Fruit fly (Drosophila melanogaster) whole organism, embryonic: ENCODE measurements around the gene kri.

ENCODE experiments used
- Atf6 ChIP-seq: fragments of 200-800 bp; sonication (Bioruptor generic); IDR thresholded peaks from 2 replicates; pipeline ENCODE4 v1.3.6; 2022; ENCODE audit warnings: missing biosample characterization, missing genetic modification characterization
- Blimp-1 ChIP-seq: fragments of 200-800 bp; sonication (Bioruptor generic); optimal IDR thresholded peaks from 3 replicates; lab custom pipeline; 2018; ENCODE audit warnings: missing biosample characterization, missing genetic modification characterization, mild to moderate bottlenecking, moderate library complexity, missing genetic modification reagents
- CG10209 ChIP-seq: fragments of 200-800 bp; sonication (Bioruptor generic); optimal IDR thresholded peaks from 3 replicates; lab custom pipeline; 2017; ENCODE audit warnings: missing biosample characterization, mild to moderate bottlenecking, missing genetic modification characterization, missing genetic modification reagents
- CG10274 ChIP-seq: fragments of 200-800 bp; sonication (Bioruptor generic); optimal IDR thresholded peaks from 3 replicates; lab custom pipeline; 2017; ENCODE audit warnings: missing biosample characterization, mild to moderate bottlenecking, missing genetic modification characterization
- CG10979 ChIP-seq: fragments of 200-800 bp; sonication (Bioruptor generic); optimal IDR thresholded peaks from 2 replicates; lab custom pipeline; 2018; ENCODE audit warnings: missing biosample characterization, mild to moderate bottlenecking, missing genetic modification characterization, moderate library complexity
- CG11560 ChIP-seq: fragments of 200-800 bp; sonication (Bioruptor generic); IDR thresholded peaks from 3 replicates; pipeline ENCODE4 v1.3.6; 2022; ENCODE audit warnings: missing biosample characterization, missing genetic modification characterization
- CG12155 ChIP-seq: fragments of 200-800 bp; sonication (Bioruptor generic); optimal IDR thresholded peaks from 3 replicates; lab custom pipeline; 2016; ENCODE audit warnings: missing biosample characterization, missing genetic modification characterization
- CG12659 ChIP-seq: fragments of 200-800 bp; sonication (Bioruptor generic); optimal IDR thresholded peaks from 3 replicates; lab custom pipeline; 2017; ENCODE audit warnings: mild to moderate bottlenecking, missing biosample characterization, missing genetic modification reagents, missing genetic modification characterization
- CG13287 ChIP-seq: fragments of 200-800 bp; sonication (Bioruptor generic); IDR thresholded peaks from 2 replicates; pipeline ENCODE4 v1.3.6; 2022; ENCODE audit warnings: missing biosample characterization, missing genetic modification characterization; ENCODE audit not compliant: partially characterized antibody
- CG13624 ChIP-seq: fragments of 200-800 bp; sonication (Bioruptor generic); optimal IDR thresholded peaks from 2 replicates; lab custom pipeline; 2016; ENCODE audit warnings: missing biosample characterization, missing genetic modification characterization
- CG16813 ChIP-seq: fragments of 200-800 bp; sonication (Bioruptor generic); IDR thresholded peaks from 3 replicates; pipeline ENCODE4 v1.3.6; 2022; ENCODE audit warnings: missing biosample characterization, missing genetic modification characterization; ENCODE audit not compliant: partially characterized antibody
- CG17829 ChIP-seq: fragments of 200-800 bp; optimal IDR thresholded peaks from 2 replicates; lab custom pipeline; 2019; ENCODE audit warnings: missing biosample characterization, mild to moderate bottlenecking, missing genetic modification characterization, moderate library complexity
- CG1792 ChIP-seq: fragments of 200-800 bp; sonication (Bioruptor generic); optimal IDR thresholded peaks from 2 replicates; lab custom pipeline; 2016; ENCODE audit warnings: missing biosample characterization, missing genetic modification characterization
- CG18599 ChIP-seq: fragments of 200-800 bp; sonication (Bioruptor generic); optimal IDR thresholded peaks from 3 replicates; lab custom pipeline; 2017; ENCODE audit warnings: missing biosample characterization, missing genetic modification characterization, mild to moderate bottlenecking, moderate library complexity, missing genetic modification reagents
- CG18619 ChIP-seq: fragments of 200-800 bp; sonication (Bioruptor generic); optimal IDR thresholded peaks from 3 replicates; lab custom pipeline; 2017; ENCODE audit warnings: missing biosample characterization, mild to moderate bottlenecking, missing genetic modification characterization
- CG31441 ChIP-seq: fragments of 200-800 bp; sonication (Bioruptor generic); IDR thresholded peaks from 2 replicates; pipeline ENCODE4 v1.3.6; 2022; ENCODE audit warnings: missing biosample characterization, missing genetic modification characterization
- CG34224 ChIP-seq: fragments of 200-800 bp; sonication (Bioruptor generic); IDR thresholded peaks from 3 replicates; pipeline ENCODE4 v1.3.6; 2022; ENCODE audit warnings: missing biosample characterization, missing genetic modification characterization; ENCODE audit not compliant: partially characterized antibody
- CG4282 ChIP-seq: fragments of 200-800 bp; sonication (Bioruptor generic); optimal IDR thresholded peaks from 2 replicates; lab custom pipeline; 2016; ENCODE audit warnings: missing biosample characterization, missing genetic modification characterization
- CG4820 ChIP-seq: fragments of 200-800 bp; sonication (Bioruptor generic); optimal IDR thresholded peaks from 3 replicates; lab custom pipeline; 2016; ENCODE audit warnings: missing biosample characterization, missing genetic modification characterization
- CG6272 ChIP-seq: fragments of 200-800 bp; sonication (Bioruptor generic); IDR thresholded peaks from 2 replicates; pipeline ENCODE4 v1.3.6; 2022; ENCODE audit warnings: missing biosample characterization, missing genetic modification characterization
- CG6791 ChIP-seq: fragments of 200-800 bp; sonication (Bioruptor generic); IDR thresholded peaks from 3 replicates; pipeline ENCODE4 v1.3.6; 2022; ENCODE audit warnings: missing biosample characterization, missing genetic modification characterization; ENCODE audit not compliant: partially characterized antibody
- CG8290 ChIP-seq, 3 experiments: fragments of 200-800 bp; sonication (Bioruptor generic); optimal IDR thresholded peaks; 2 replicates each; lab custom pipeline; 2016 to 2019; ENCODE audit warnings: missing biosample characterization in 3 of 3, missing genetic modification characterization in 3 of 3, mild to moderate bottlenecking in 2 of 3, moderate library complexity in 1 of 3
- CG8765 ChIP-seq: fragments of 200-800 bp; sonication (Bioruptor generic); IDR thresholded peaks from 2 replicates; pipeline ENCODE4 v1.3.6; 2022; ENCODE audit warnings: missing biosample characterization, missing genetic modification characterization
- CG8924 ChIP-seq: fragments of 200-800 bp; optimal IDR thresholded peaks from 3 replicates; lab custom pipeline; 2019; ENCODE audit warnings: missing biosample characterization, mild to moderate bottlenecking, missing genetic modification characterization, moderate library complexity
- CG9797 ChIP-seq: fragments of 200-800 bp; sonication (Bioruptor generic); optimal IDR thresholded peaks from 3 replicates; lab custom pipeline; 2018; ENCODE audit warnings: missing biosample characterization, mild to moderate bottlenecking, missing genetic modification characterization
- E2f1 ChIP-seq: fragments of 200-800 bp; sonication (Bioruptor generic); IDR thresholded peaks from 2 replicates; pipeline ENCODE4 v1.3.6; 2022; ENCODE audit warnings: missing biosample characterization, missing genetic modification characterization
- Gug ChIP-seq: fragments of 200-800 bp; sonication (Bioruptor generic); IDR thresholded peaks from 4 replicates; pipeline ENCODE4 v1.3.6; 2022; ENCODE audit warnings: missing biosample characterization, missing genetic modification characterization
- HLHmδ ChIP-seq: fragments of 200-800 bp; sonication (Bioruptor generic); optimal IDR thresholded peaks from 2 replicates; lab custom pipeline; 2018; ENCODE audit warnings: missing biosample characterization, mild to moderate bottlenecking, missing genetic modification characterization, moderate library complexity
- Lhr ChIP-seq: fragments of 200-800 bp; sonication (Bioruptor generic); optimal IDR thresholded peaks from 3 replicates; lab custom pipeline; 2017; ENCODE audit warnings: mild to moderate bottlenecking, missing biosample characterization, missing genetic modification reagents, missing genetic modification characterization
- MESR4 ChIP-seq: fragments of 200-800 bp; sonication (Bioruptor generic); optimal IDR thresholded peaks from 2 replicates; lab custom pipeline; 2018; ENCODE audit warnings: missing biosample characterization, mild to moderate bottlenecking, missing genetic modification characterization, moderate library complexity
- Med ChIP-seq: fragments of 200-800 bp; sonication (Bioruptor generic); peaks from one replicate; lab custom pipeline; 2016; ENCODE audit warnings: missing biosample characterization, missing genetic modification characterization, mild to moderate bottlenecking, inconsistent platforms, moderate library complexity
- NC2α ChIP-seq: fragments of 200-800 bp; sonication (Bioruptor generic); optimal IDR thresholded peaks from 2 replicates; lab custom pipeline; 2016; ENCODE audit warnings: missing biosample characterization, missing genetic modification characterization
- Nf-YC ChIP-seq: fragments of 200-800 bp; optimal IDR thresholded peaks from 3 replicates; lab custom pipeline; 2019; ENCODE audit warnings: missing biosample characterization, mild to moderate bottlenecking, missing genetic modification characterization, moderate library complexity
- Rx ChIP-seq: fragments of 200-800 bp; sonication (Bioruptor generic); IDR thresholded peaks from 2 replicates; pipeline ENCODE4 v1.3.6; 2022; ENCODE audit warnings: missing biosample characterization, missing genetic modification characterization
- Six4 ChIP-seq: fragments of 200-800 bp; sonication (Bioruptor generic); optimal IDR thresholded peaks from 2 replicates; lab custom pipeline; 2016; ENCODE audit warnings: missing biosample characterization, missing genetic modification characterization
- al ChIP-seq: fragments of 200-800 bp; sonication (Bioruptor generic); IDR thresholded peaks from 2 replicates; pipeline ENCODE4 v1.3.6; 2022; ENCODE audit warnings: missing biosample characterization, missing genetic modification characterization
- bigmax ChIP-seq: fragments of 200-800 bp; sonication (Bioruptor generic); optimal IDR thresholded peaks from 2 replicates; lab custom pipeline; 2018; ENCODE audit warnings: missing biosample characterization, mild to moderate bottlenecking, missing genetic modification characterization
- danr ChIP-seq: fragments of 200-800 bp; sonication (Bioruptor generic); IDR thresholded peaks from 2 replicates; pipeline ENCODE4 v1.3.6; 2022; ENCODE audit warnings: missing biosample characterization, missing genetic modification characterization
- eve ChIP-seq, 2 experiments: fragments of >200 bp; optimal IDR thresholded peaks; 2 replicates each; lab custom pipeline; 2017; ENCODE audit warnings: missing biosample characterization in 2 of 2, missing genetic modification characterization in 2 of 2
- fru ChIP-seq: fragments of >200 bp; optimal IDR thresholded peaks from 2 replicates; lab custom pipeline; 2017
- gt ChIP-seq: fragments of 200-800 bp; sonication (Bioruptor generic); IDR thresholded peaks from 2 replicates; pipeline ENCODE4 v1.3.6; 2022; ENCODE audit warnings: missing biosample characterization, missing genetic modification characterization
- hbn ChIP-seq: fragments of 200-800 bp; sonication (Bioruptor generic); IDR thresholded peaks from 2 replicates; pipeline ENCODE4 v1.3.6; 2022; ENCODE audit warnings: missing biosample characterization, missing genetic modification characterization; ENCODE audit not compliant: partially characterized antibody
- kni ChIP-seq: fragments of 200-800 bp; sonication (Bioruptor generic); optimal IDR thresholded peaks from 3 replicates; lab custom pipeline; 2017; ENCODE audit warnings: mild to moderate bottlenecking, missing biosample characterization, missing genetic modification reagents, missing genetic modification characterization
- lilli ChIP-seq: fragments of 200-800 bp; sonication (Bioruptor generic); optimal IDR thresholded peaks from 3 replicates; lab custom pipeline; 2016; ENCODE audit warnings: missing biosample characterization, missing genetic modification characterization
- mam ChIP-seq: fragments of 200-800 bp; sonication (Bioruptor generic); optimal IDR thresholded peaks from 3 replicates; lab custom pipeline; 2016; ENCODE audit warnings: missing biosample characterization, missing genetic modification characterization
- oc ChIP-seq: fragments of 200-800 bp; sonication (Bioruptor generic); optimal IDR thresholded peaks from 2 replicates; lab custom pipeline; 2018; ENCODE audit warnings: missing biosample characterization, mild to moderate bottlenecking, missing genetic modification characterization, moderate library complexity
- p53 ChIP-seq: fragments of 200-800 bp; sonication (Bioruptor generic); optimal IDR thresholded peaks from 2 replicates; lab custom pipeline; 2016; ENCODE audit warnings: missing biosample characterization, missing genetic modification characterization
- sisA ChIP-seq: fragments of 200-800 bp; sonication (Bioruptor generic); IDR thresholded peaks from 2 replicates; pipeline ENCODE4 v1.3.6; 2022; ENCODE audit warnings: missing biosample characterization, missing genetic modification characterization
- twi ChIP-seq: fragments of 200-800 bp; optimal IDR thresholded peaks from 2 replicates; lab custom pipeline; 2019; ENCODE audit warnings: missing biosample characterization, mild to moderate bottlenecking, missing genetic modification characterization, moderate library complexity
- tx ChIP-seq: fragments of 200-800 bp; sonication (Bioruptor generic); optimal IDR thresholded peaks from 2 replicates; lab custom pipeline; 2016; ENCODE audit warnings: missing biosample characterization, missing genetic modification characterization
- z ChIP-seq: fragments of 200-800 bp; sonication (Bioruptor generic); IDR thresholded peaks from 3 replicates; pipeline ENCODE4 v1.3.6; 2022; ENCODE audit warnings: missing biosample characterization, missing genetic modification characterization
- zfh2 ChIP-seq: fragments of 200-800 bp; sonication (Bioruptor generic); optimal IDR thresholded peaks from 2 replicates; lab custom pipeline; 2016; ENCODE audit warnings: missing biosample characterization, missing genetic modification characterization

Gene kri

DNA sequence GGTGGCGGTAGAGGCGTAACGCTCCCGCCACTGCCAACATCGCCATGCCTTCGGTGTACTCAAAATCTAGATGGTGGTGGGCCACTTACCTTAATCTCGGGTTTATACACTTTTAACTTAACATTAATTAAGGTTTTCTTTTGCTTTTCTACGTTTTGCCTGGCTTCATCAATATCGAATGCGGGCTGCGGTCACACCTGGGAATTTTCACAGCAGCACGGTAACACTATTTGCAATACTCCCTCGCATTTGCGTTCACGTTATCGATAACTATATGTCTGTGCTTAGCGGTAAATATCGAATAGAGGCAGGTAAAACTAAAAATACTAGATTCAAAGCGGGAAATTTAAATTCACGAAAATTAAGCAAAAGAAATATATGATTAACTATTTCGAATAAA is 16.8 kb upstream of the kri start, which contains the start of gene Bre1 (continued):
- TF ChIP-seq CG31441, result no peak
- peak; percentile 1 for TF ChIP-seq CG1792 (GFP tag; lab: Kevin White, UChicago)
- no peak for TF ChIP-seq CG6272 (GFP tag; lab: Robert Waterston, UW)
- no peak for TF ChIP-seq CG10274
- no peak for TF ChIP-seq CG12155
- no peak for TF ChIP-seq E2f1
- TF ChIP-seq CG8290 (GFP tag; optimal IDR thresholded peaks at IDR 0.05; lab: Kevin White, UChicago), result no peak
- TF ChIP-seq CG8290 (tag; optimal IDR thresholded peaks at IDR 0.05; lab: Kevin White, UChicago), result no peak
- no peak for TF ChIP-seq z (GFP tag; lab: Robert Waterston, UW)
- TF ChIP-seq CG6791 (GFP tag; lab: Robert Waterston, UW), result peak; percentile 72; the same call in 2 of the 3 replicates
- TF ChIP-seq gt (GFP tag; lab: Robert Waterston, UW), result no peak
- TF ChIP-seq CG13287, result peak; percentile 87
- TF ChIP-seq oc (tag; lab: Kevin White, UChicago), result no peak
- TF ChIP-seq CG9797 (GFP tag; lab: Kevin White, UChicago), result peak; percentile 99
- TF ChIP-seq CG16813 (GFP tag; lab: Robert Waterston, UW), result peak; percentile 77
- TF ChIP-seq CG4282 (GFP tag; lab: Kevin White, UChicago), result no peak
- peak; percentile 50 for TF ChIP-seq Med (GFP tag; lab: Kevin White, UChicago)
- no peak for TF ChIP-seq Six4
- peak; percentile 38 for TF ChIP-seq CG17829 (tag; lab: Kevin White, UChicago)
- no peak for TF ChIP-seq eve (GFP tag; optimal IDR thresholded peaks at IDR 0.05; lab: Kevin White, UChicago)
- peak; percentile 64 for TF ChIP-seq CG12659
- TF ChIP-seq danr (GFP tag; lab: Robert Waterston, UW), result no peak
- TF ChIP-seq hbn (GFP tag; lab: Robert Waterston, UW), result peak; percentile 78
- no peak for TF ChIP-seq fru
- TF ChIP-seq CG10979 (tag; lab: Kevin White, UChicago), result no peak
- TF ChIP-seq CG8924 (tag; lab: Kevin White, UChicago), result no peak
- TF ChIP-seq NC2α, result no peak
- no peak for TF ChIP-seq al (GFP tag; lab: Robert Waterston, UW)
- TF ChIP-seq CG10209 (GFP tag; lab: Kevin White, UChicago), result no peak
- no peak for TF ChIP-seq CG8765
- no peak for TF ChIP-seq mam (GFP tag; lab: Kevin White, UChicago)
- no peak for TF ChIP-seq twi (tag; lab: Kevin White, UChicago)
- no peak for TF ChIP-seq sisA (GFP tag; lab: Robert Waterston, UW)
- peak; percentile 97 for TF ChIP-seq CG11560
- peak; percentile 8 for TF ChIP-seq p53 (GFP tag; lab: Kevin White, UChicago)
- peak; percentile 16 for TF ChIP-seq Lhr
- TF ChIP-seq Rx (GFP tag; lab: Robert Waterston, UW), result no peak
- no peak for TF ChIP-seq Gug
- peak; percentile 83 for TF ChIP-seq CG34224
- no peak for TF ChIP-seq kni (GFP tag; lab: Kevin White, UChicago)
- no peak for TF ChIP-seq zfh2 (GFP tag; lab: Kevin White, UChicago)
- no peak for TF ChIP-seq bigmax (GFP tag; lab: Kevin White, UChicago)
- TF ChIP-seq CG18619 (GFP tag; lab: Kevin White, UChicago), result no peak
- TF ChIP-seq tx (GFP tag; lab: Kevin White, UChicago), result no peak
- TF ChIP-seq Blimp-1 (GFP tag; lab: Kevin White, UChicago), result no peak
- no peak for TF ChIP-seq HLHmδ (GFP tag; lab: Kevin White, UChicago)
- TF ChIP-seq Nf-YC (tag; lab: Kevin White, UChicago), result peak; percentile 3
- TF ChIP-seq CG13624, result no peak
- no peak for TF ChIP-seq CG4820
- no peak for TF ChIP-seq CG18599 (GFP tag; lab: Kevin White, UChicago)
- TF ChIP-seq MESR4, result peak; percentile 87
- no peak for TF ChIP-seq Atf6 (GFP tag; lab: Robert Waterston, UW)
- no peak for TF ChIP-seq lilli (GFP tag; lab: Kevin White, UChicago)
